Fruit fly (Drosophila melanogaster): Measurements from ENCODE around the gene CG10903.

DNA sequence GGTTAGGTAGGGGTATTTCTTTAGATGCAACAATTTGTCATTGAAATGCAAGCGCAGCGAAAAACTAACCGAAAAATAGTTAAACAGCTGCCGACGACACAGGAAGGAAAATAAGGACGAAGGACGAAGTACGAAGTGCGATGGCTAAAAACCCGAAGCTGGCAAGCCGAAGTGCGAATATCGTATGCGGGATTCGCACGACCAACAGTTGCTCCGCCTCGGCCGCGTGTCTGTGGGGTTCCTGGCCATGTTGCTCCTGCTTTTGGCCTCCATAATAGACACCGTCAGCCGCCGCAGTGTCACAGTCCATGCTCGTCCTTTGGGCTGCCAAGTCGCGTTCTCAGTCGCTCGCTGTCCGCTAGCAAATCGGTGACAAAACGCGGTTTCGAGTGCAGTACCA lies 28.8 kb downstream of the CG10903 start, which contains the start of gene mAChR-B:
- no peak for TF ChIP-seq CG9437 (GFP tag; optimal IDR thresholded peaks at IDR 0.05)
- TF ChIP-seq jumu (GFP tag; optimal IDR thresholded peaks at IDR 0.05): no peak
- no peak for TF ChIP-seq CG8089 (GFP tag; optimal IDR thresholded peaks at IDR 0.05)
